Worm (Caenorhabditis elegans) whole organism, midembryonic: ENCODE results near the gene sumv-1.

ENCODE experiments used
- T22C8.4 ChIP-seq: fragments of 200-800 bp; sonication (Bioruptor generic); IDR thresholded peaks from 2 replicates; pipeline ENCODE4 v1.3.6; 2022; ENCODE audit warnings: missing genetic modification characterization, missing compliant biosample characterization
- flt-1 ChIP-seq: fragments of 200-800 bp; sonication (Bioruptor generic); IDR thresholded peaks from 2 replicates; pipeline ENCODE4 v1.3.6; 2022; ENCODE audit warnings: missing genetic modification characterization, missing compliant biosample characterization
- klf-2 ChIP-seq: fragments of 200-800 bp; sonication (Bioruptor generic); conservative IDR thresholded peaks from 2 replicates; pipeline ENCODE4 v1.3.6; 2022; ENCODE audit warnings: missing genetic modification reagents, missing genetic modification characterization, missing compliant biosample characterization
- ref-1 ChIP-seq: fragments of 200-800 bp; sonication (Bioruptor generic); conservative IDR thresholded peaks from 2 replicates; pipeline ENCODE4 v1.3.6; 2022; ENCODE audit warnings: missing genetic modification reagents, missing genetic modification characterization, missing compliant biosample characterization
- ztf-23 ChIP-seq: fragments of 200-800 bp; sonication (Bioruptor generic); IDR thresholded peaks from 2 replicates; pipeline ENCODE4 v1.3.6; 2022; ENCODE audit warnings: missing genetic modification reagents, missing genetic modification characterization, missing compliant biosample characterization
- ztf-29 ChIP-seq: fragments of 200-800 bp; sonication (Bioruptor generic); IDR thresholded peaks from 2 replicates; pipeline ENCODE4 v1.3.6; 2022; ENCODE audit warnings: missing genetic modification reagents, missing genetic modification characterization, missing compliant biosample characterization

- no peak for TF ChIP-seq ztf-29
- no peak for TF ChIP-seq T22C8.4 (GFP tag; lab: Robert Waterston, UW)
- no peak for TF ChIP-seq ref-1 (GFP tag; lab: Robert Waterston, UW)
- no peak for TF ChIP-seq flt-1 (GFP tag; lab: Robert Waterston, UW)
- no peak for TF ChIP-seq klf-2 (GFP tag; lab: Robert Waterston, UW)
- no peak for TF ChIP-seq ztf-23
Observed at ce11 chrIII:5268486-5268885, 14.5 kb upstream of the sumv-1 start.
